Worm (Caenorhabditis elegans) whole organism, young adult: ENCODE measurements around the gene ZK1248.11.
A peak's percentile ranks its signal among the peaks of the same experiment; 100 is the strongest.

Source experiments
- B0019.2 ChIP-seq: fragments of 200-800 bp; sonication (Bioruptor generic); conservative IDR thresholded peaks from 2 replicates; pipeline ENCODE4 v1.3.6; 2022; ENCODE audit warnings: missing genetic modification reagents, missing genetic modification characterization, missing compliant biosample characterization
- B0035.1 ChIP-seq: sonication (generic microtip); optimal IDR thresholded peaks from 2 replicates; lab custom pipeline; 2016; ENCODE audit warnings: missing genetic modification characterization, mild to moderate bottlenecking, missing compliant biosample characterization, missing genotype, missing genetic modification reagents
- C06A6.2 ChIP-seq: fragments of 200-800 bp; sonication (Bioruptor generic); conservative IDR thresholded peaks from 2 replicates; pipeline ENCODE4 v1.3.6; 2022; ENCODE audit warnings: missing genetic modification characterization, missing compliant biosample characterization
- C17E4.6 ChIP-seq: fragments of 200-800 bp; sonication (Bioruptor generic); IDR thresholded peaks from 2 replicates; pipeline ENCODE4 v1.3.6; 2022; ENCODE audit warnings: missing genetic modification reagents, missing genetic modification characterization, missing compliant biosample characterization
- D2030.7 ChIP-seq: fragments of 200-800 bp; sonication (Bioruptor generic); IDR thresholded peaks from 2 replicates; pipeline ENCODE4 v1.3.6; 2022; ENCODE audit warnings: missing genetic modification reagents, missing genetic modification characterization, missing compliant biosample characterization
- F10E7.11 ChIP-seq: sonication (generic microtip); optimal IDR thresholded peaks from 2 replicates; lab custom pipeline; 2017; ENCODE audit warnings: mild to moderate bottlenecking, missing genetic modification characterization, moderate library complexity, missing compliant biosample characterization
- F33H1.4 ChIP-seq: fragments of 200-800 bp; sonication (Bioruptor generic); IDR thresholded peaks from 2 replicates; pipeline ENCODE4 v1.3.6; 2022; ENCODE audit warnings: missing genetic modification reagents, missing genetic modification characterization, missing compliant biosample characterization
- F37B4.10 ChIP-seq: fragments of 200-800 bp; sonication (Bioruptor generic); IDR thresholded peaks from 2 replicates; pipeline ENCODE4 v1.3.6; 2022; ENCODE audit warnings: missing genetic modification characterization, missing compliant biosample characterization
- F39B2.1 ChIP-seq: fragments of 200-800 bp; sonication (Bioruptor generic); IDR thresholded peaks from 2 replicates; pipeline ENCODE4 v1.3.6; 2022; ENCODE audit warnings: missing genetic modification reagents, missing genetic modification characterization, missing compliant biosample characterization
- F57C9.4 ChIP-seq: sonication (generic microtip); optimal IDR thresholded peaks from 2 replicates; lab custom pipeline; 2017; ENCODE audit warnings: mild to moderate bottlenecking, missing genetic modification characterization, missing compliant biosample characterization
- T26A5.8 ChIP-seq: sonication (generic microtip); optimal IDR thresholded peaks from 2 replicates; lab custom pipeline; 2016; ENCODE audit warnings: missing genetic modification characterization, missing compliant biosample characterization
- Y67H2A.10 ChIP-seq: fragments of 200-800 bp; sonication (Bioruptor generic); conservative IDR thresholded peaks from 2 replicates; pipeline ENCODE4 v1.3.6; 2022; ENCODE audit warnings: missing genetic modification reagents, missing genetic modification characterization, missing compliant biosample characterization
- Y95B8A.8 ChIP-seq: fragments of 200-800 bp; sonication (Bioruptor generic); IDR thresholded peaks from 2 replicates; pipeline ENCODE4 v1.3.6; 2022; ENCODE audit warnings: missing genetic modification reagents, missing genetic modification characterization, missing compliant biosample characterization
- aptf-2 ChIP-seq: fragments of 200-800 bp; sonication (Bioruptor generic); conservative IDR thresholded peaks from 2 replicates; pipeline ENCODE4 v1.3.6; 2022; ENCODE audit warnings: missing genetic modification reagents, missing genetic modification characterization, missing compliant biosample characterization
- aptf-3 ChIP-seq: fragments of 200-800 bp; sonication (Bioruptor generic); IDR thresholded peaks from 2 replicates; pipeline ENCODE4 v1.3.6; 2022; ENCODE audit warnings: missing genetic modification characterization, missing compliant biosample characterization
- attf-5 ChIP-seq: fragments of 200-800 bp; sonication (Bioruptor generic); optimal IDR thresholded peaks from 2 replicates; lab custom pipeline; 2018; ENCODE audit warnings: mild to moderate bottlenecking, missing genetic modification characterization, missing compliant biosample characterization
- bed-2 ChIP-seq: fragments of 200-800 bp; sonication (Bioruptor generic); IDR thresholded peaks from 2 replicates; pipeline ENCODE4 v1.3.6; 2022; ENCODE audit warnings: missing genetic modification reagents, missing genetic modification characterization, missing compliant biosample characterization
- ceh-27 ChIP-seq: fragments of 200-800 bp; sonication (Bioruptor generic); optimal IDR thresholded peaks from 2 replicates; lab custom pipeline; 2018; ENCODE audit warnings: mild to moderate bottlenecking, missing genetic modification characterization, moderate library complexity, missing compliant biosample characterization
- ceh-79 ChIP-seq: sonication (generic microtip); optimal IDR thresholded peaks from 2 replicates; lab custom pipeline; 2017; ENCODE audit warnings: mild to moderate bottlenecking, missing genetic modification characterization, missing compliant biosample characterization
- ceh-91 ChIP-seq: fragments of 200-800 bp; sonication (Bioruptor generic); IDR thresholded peaks from 2 replicates; pipeline ENCODE4 v1.3.6; 2022; ENCODE audit warnings: missing genetic modification reagents, missing genetic modification characterization, missing compliant biosample characterization
- chd-7 ChIP-seq: sonication (generic microtip); optimal IDR thresholded peaks from 2 replicates; lab custom pipeline; 2016; ENCODE audit warnings: mild to moderate bottlenecking, missing genetic modification characterization, moderate library complexity, missing compliant biosample characterization
- dpff-1 ChIP-seq: sonication (generic microtip); optimal IDR thresholded peaks from 2 replicates; lab custom pipeline; 2017; ENCODE audit warnings: mild to moderate bottlenecking, missing genetic modification characterization, missing compliant biosample characterization
- dpl-1 ChIP-seq: fragments of 150-350 bp; optimal IDR thresholded peaks from 2 replicates; lab custom pipeline; 2014; ENCODE audit warnings: missing biosample characterization, missing genetic modification reagents, missing genetic modification characterization
- efl-1 ChIP-seq: fragments of 150-350 bp; optimal IDR thresholded peaks from 2 replicates; lab custom pipeline; 2014; ENCODE audit warnings: missing biosample characterization, missing genetic modification reagents, missing genetic modification characterization
- egrh-3 ChIP-seq: fragments of 200-800 bp; sonication (Bioruptor generic); IDR thresholded peaks from 2 replicates; pipeline ENCODE4 v1.3.6; 2022; ENCODE audit warnings: missing genetic modification reagents, missing genetic modification characterization, missing compliant biosample characterization
- hlh-26 ChIP-seq: fragments of 200-800 bp; sonication (Bioruptor generic); conservative IDR thresholded peaks from 2 replicates; pipeline ENCODE4 v1.3.6; 2022; ENCODE audit warnings: missing genetic modification reagents, missing genetic modification characterization, missing compliant biosample characterization
- hmg-1.2 ChIP-seq: fragments of 200-800 bp; sonication (Bioruptor generic); IDR thresholded peaks from 2 replicates; pipeline ENCODE4 v1.3.6; 2022; ENCODE audit warnings: missing genetic modification reagents, missing genetic modification characterization, missing compliant biosample characterization
- hsf-1 ChIP-seq: fragments of 200-800 bp; sonication (Bioruptor generic); IDR thresholded peaks from 2 replicates; pipeline ENCODE4 v1.3.6; 2022; ENCODE audit warnings: missing genetic modification reagents, missing genetic modification characterization, missing compliant biosample characterization
- lag-1 ChIP-seq: fragments of 200-800 bp; sonication (Bioruptor generic); IDR thresholded peaks from 2 replicates; pipeline ENCODE4 v1.3.6; 2022; ENCODE audit warnings: missing genetic modification reagents, missing genetic modification characterization, missing compliant biosample characterization
- let-526 ChIP-seq: fragments of 200-800 bp; sonication (Bioruptor generic); IDR thresholded peaks from 2 replicates; pipeline ENCODE4 v1.3.6; 2022; ENCODE audit warnings: missing genetic modification reagents, missing genetic modification characterization, missing compliant biosample characterization
- lin-54 ChIP-seq: fragments of 200-800 bp; sonication (Bioruptor generic); optimal IDR thresholded peaks from 2 replicates; lab custom pipeline; 2018; ENCODE audit warnings: mild to moderate bottlenecking, missing genetic modification characterization, missing compliant biosample characterization
- lsl-1 ChIP-seq: fragments of 200-800 bp; sonication (Bioruptor generic); optimal IDR thresholded peaks from 2 replicates; lab custom pipeline; 2018; ENCODE audit warnings: mild to moderate bottlenecking, missing genetic modification characterization, moderate library complexity, missing compliant biosample characterization
- madf-8 ChIP-seq: fragments of 200-800 bp; sonication (Bioruptor generic); conservative IDR thresholded peaks from 2 replicates; pipeline ENCODE4 v1.3.6; 2022; ENCODE audit warnings: missing genetic modification reagents, missing genetic modification characterization, missing compliant biosample characterization
- mcd-1 ChIP-seq: fragments of 200-800 bp; sonication (Bioruptor generic); IDR thresholded peaks from 2 replicates; pipeline ENCODE4 v1.3.6; 2022; ENCODE audit warnings: missing genetic modification reagents, missing genetic modification characterization, missing compliant biosample characterization
- nfyb-1 ChIP-seq: fragments of 200-800 bp; sonication (Bioruptor generic); IDR thresholded peaks from 2 replicates; pipeline ENCODE4 v1.3.6; 2022; ENCODE audit warnings: missing genetic modification reagents, missing genetic modification characterization, missing compliant biosample characterization
- nhr-80 ChIP-seq: sonication (generic microtip); optimal IDR thresholded peaks from 2 replicates; lab custom pipeline; 2016; ENCODE audit warnings: missing genetic modification characterization, missing compliant biosample characterization
- rcor-1 ChIP-seq: fragments of 200-800 bp; sonication (Bioruptor generic); IDR thresholded peaks from 2 replicates; pipeline ENCODE4 v1.3.6; 2022; ENCODE audit warnings: missing genetic modification reagents, missing genetic modification characterization, missing compliant biosample characterization
- repo-1 ChIP-seq: sonication (generic microtip); optimal IDR thresholded peaks from 2 replicates; lab custom pipeline; 2017; ENCODE audit warnings: mild to moderate bottlenecking, missing genetic modification characterization, missing compliant biosample characterization
- rpc-1 ChIP-seq, 2 experiments: fragments of 150-350 bp in 1 of 2; sonication (generic microtip) in 1 of 2; optimal IDR thresholded peaks; 2 replicates each; lab custom pipeline; 2014 to 2018; ENCODE audit warnings: missing biosample characterization in 1 of 2, missing genetic modification characterization in 1 of 2, missing genetic modification reagents in 1 of 2, missing genotype in 1 of 2
- sptf-2 ChIP-seq: fragments of 200-800 bp; sonication (Bioruptor generic); optimal IDR thresholded peaks from 2 replicates; lab custom pipeline; 2018; ENCODE audit warnings: mild to moderate bottlenecking, missing genetic modification characterization, missing compliant biosample characterization
- tbp1 ChIP-seq: fragments of 200-800 bp; sonication (Bioruptor generic); optimal IDR thresholded peaks from 2 replicates; lab custom pipeline; 2018; ENCODE audit warnings: mild to moderate bottlenecking, missing genetic modification characterization, missing compliant biosample characterization
- xnd-1 ChIP-seq: sonication (generic microtip); optimal IDR thresholded peaks from 2 replicates; lab custom pipeline; 2016; ENCODE audit warnings: missing genotype, missing genetic modification reagents, missing genetic modification characterization, missing compliant biosample characterization
- ztf-22 ChIP-seq: fragments of 200-800 bp; sonication (Bioruptor generic); optimal IDR thresholded peaks from 2 replicates; lab custom pipeline; 2018; ENCODE audit warnings: mild to moderate bottlenecking, missing genetic modification characterization, moderate library complexity, missing compliant biosample characterization
- ztf-25 ChIP-seq: fragments of 200-800 bp; sonication (Bioruptor generic); IDR thresholded peaks from 2 replicates; pipeline ENCODE4 v1.3.6; 2022; ENCODE audit warnings: missing genetic modification reagents, missing genetic modification characterization, missing compliant biosample characterization
- ztf-3 ChIP-seq: fragments of 200-800 bp; sonication (Bioruptor generic); optimal IDR thresholded peaks from 2 replicates; lab custom pipeline; 2018; ENCODE audit warnings: mild to moderate bottlenecking, missing genetic modification characterization, missing compliant biosample characterization
- ztf-6 ChIP-seq: fragments of 200-800 bp; sonication (Bioruptor generic); IDR thresholded peaks from 2 replicates; pipeline ENCODE4 v1.3.6; 2022; ENCODE audit warnings: missing genetic modification reagents, missing genetic modification characterization, missing compliant biosample characterization

The ZK1248.11 gene

DNA sequence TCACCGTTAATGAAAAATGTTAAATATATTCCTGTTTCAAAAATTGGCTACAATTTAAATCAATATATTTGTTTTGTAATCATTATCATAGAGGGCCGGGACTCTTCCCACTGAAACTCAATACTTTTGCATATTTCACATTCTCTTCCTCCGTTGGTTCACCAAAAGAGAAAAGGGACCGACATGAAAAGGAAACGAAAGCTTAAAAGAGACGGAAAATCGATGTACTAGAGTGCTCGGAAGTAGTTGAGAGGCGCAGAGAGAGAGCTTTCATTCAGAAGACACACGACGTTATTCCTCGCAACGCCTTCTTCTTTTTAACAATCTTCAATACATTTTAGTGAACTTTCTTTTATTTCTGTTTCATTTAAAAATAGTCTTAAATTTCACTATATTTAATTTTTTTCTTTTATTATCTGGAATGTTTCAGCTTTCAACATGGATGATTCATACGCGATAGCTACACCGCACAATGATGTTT is 8.1 kb downstream of the ZK1248.11 start, which contains the start of gene ehs-1:
Gene ehs-1 (plus strand): TSS at position 431 of the 481 bp plus-strand sequence.
- TF ChIP-seq ztf-3 (no peak), aptf-2 (GFP tag; lab: Robert Waterston, UW) (no peak), D2030.7 (GFP tag; lab: Robert Waterston, UW) (no peak), ztf-22 (GFP tag; lab: Kevin White, UChicago) (no peak), lsl-1 (GFP tag; lab: Kevin White, UChicago) (no peak), F10E7.11 (no peak), C06A6.2 (GFP tag; lab: Robert Waterston, UW) (no peak), lin-54 (GFP tag; lab: Kevin White, UChicago) (no peak), T26A5.8 (tag; lab: Kevin White, UChicago) (no peak), nfyb-1 (0 out of 2 replicates have a peak, but pooled peaks have one; percentile 8), B0035.1 (tag; lab: Kevin White, UChicago) (no peak), hmg-1.2 (GFP tag; lab: Robert Waterston, UW) (0 out of 2 replicates have a peak, but pooled peaks have one; percentile 4), rpc-1 (optimal IDR thresholded peaks at IDR 0.05; lab: Kevin White, UChicago) (no peak), rpc-1 (tag; optimal IDR thresholded peaks at IDR 0.05; lab: Kevin White, UChicago) (no peak), F37B4.10 (no peak)

DNA sequence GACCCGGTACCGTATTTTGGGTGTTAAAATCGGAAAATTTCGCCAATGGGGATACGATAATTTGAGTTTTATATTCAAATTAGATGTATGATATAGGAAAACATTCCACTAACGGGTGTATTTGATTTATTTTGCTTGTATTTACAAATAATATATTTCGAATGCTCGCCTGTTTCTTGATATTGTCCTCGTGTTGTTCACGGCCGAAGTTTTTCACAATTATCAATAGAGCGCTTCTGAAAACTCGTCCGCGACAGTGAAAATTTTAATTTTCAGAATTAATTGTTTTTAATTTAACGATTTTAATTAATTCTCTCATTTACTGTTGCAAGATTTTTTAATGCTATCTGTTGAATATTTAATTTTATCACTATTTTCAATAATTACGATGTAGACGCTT is 8.7 kb downstream of the ZK1248.11 start:
- TF ChIP-seq ceh-91 (GFP tag; lab: Robert Waterston, UW) (0 out of 2 replicates have a peak, but pooled peaks have one; percentile 55), bed-2 (GFP tag; lab: Robert Waterston, UW) (0 out of 2 replicates have a peak, but pooled peaks have one; percentile 24), ztf-25 (no peak), hlh-26 (GFP tag; lab: Robert Waterston, UW) (no peak), Y67H2A.10 (GFP tag; lab: Robert Waterston, UW) (no peak), lag-1 (GFP tag; lab: Robert Waterston, UW) (no peak), lin-54 (GFP tag; lab: Kevin White, UChicago) (peak; percentile 15), ceh-27 (GFP tag; lab: Kevin White, UChicago) (peak; percentile 29), ceh-79 (tag; lab: Kevin White, UChicago) (no peak), F39B2.1 (no peak), C17E4.6 (GFP tag; lab: Robert Waterston, UW) (no peak), tbp1 (peak; percentile 20), hsf-1 (GFP tag; lab: Robert Waterston, UW) (no peak), Y95B8A.8 (GFP tag; lab: Robert Waterston, UW) (0 out of 2 replicates have a peak, but pooled peaks have one; percentile 21), nhr-80 (tag; lab: Kevin White, UChicago) (no peak), dpl-1 (GFP tag; lab: Kevin White, UChicago) (no peak), mcd-1 (peak; percentile 82), T26A5.8 (tag; lab: Kevin White, UChicago) (no peak), ztf-6 (GFP tag; lab: Robert Waterston, UW) (0 out of 2 replicates have a peak, but pooled peaks have one; percentile 47), rcor-1 (GFP tag; lab: Robert Waterston, UW) (peak; percentile 68), F57C9.4 (no peak), B0019.2 (GFP tag; lab: Robert Waterston, UW) (no peak), efl-1 (no peak), aptf-2 (GFP tag; lab: Robert Waterston, UW) (0 out of 2 replicates have a peak, but pooled peaks have one; percentile 26), chd-7 (tag; lab: Kevin White, UChicago) (no peak), lsl-1 (GFP tag; lab: Kevin White, UChicago) (peak; percentile 58), aptf-3 (GFP tag; lab: Robert Waterston, UW) (no peak), attf-5 (GFP tag; lab: Kevin White, UChicago) (peak; percentile 31), egrh-3 (GFP tag; lab: Robert Waterston, UW) (no peak), madf-8 (GFP tag; lab: Robert Waterston, UW) (peak; percentile 39; the same call in 1 of the 2 replicates), let-526 (GFP tag; lab: Robert Waterston, UW) (0 out of 2 replicates have a peak, but pooled peaks have one; percentile 14), xnd-1 (no peak), sptf-2 (no peak), repo-1 (tag; lab: Kevin White, UChicago) (no peak), D2030.7 (GFP tag; lab: Robert Waterston, UW) (peak; percentile 51; the same call in 1 of the 2 replicates), F33H1.4 (GFP tag; lab: Robert Waterston, UW) (peak; percentile 39; the same call in 1 of the 2 replicates), dpff-1 (no peak)
